Fruit fly (Drosophila melanogaster) whole organism, embryonic: ENCODE measurements around the gene CG7860.
A peak's percentile ranks its signal among the peaks of the same experiment; 100 is the strongest.

Source experiments
- Adf1 ChIP-seq: fragments of 200-800 bp; sonication (Bioruptor generic); IDR thresholded peaks from 2 replicates; pipeline ENCODE4 v1.3.6; 2022; ENCODE audit warnings: missing biosample characterization, missing genetic modification characterization
- B-H1 ChIP-seq: fragments of 200-800 bp; sonication (Bioruptor generic); IDR thresholded peaks from 3 replicates; pipeline ENCODE4 v1.3.6; 2022; ENCODE audit warnings: missing biosample characterization, missing genetic modification characterization
- CG11695 ChIP-seq: fragments of 200-800 bp; sonication (Bioruptor generic); IDR thresholded peaks from 3 replicates; pipeline ENCODE4 v1.3.6; 2022; ENCODE audit warnings: missing biosample characterization, missing genetic modification characterization
- CG14710 ChIP-seq: fragments of 200-800 bp; sonication (Bioruptor generic); optimal IDR thresholded peaks from 3 replicates; lab custom pipeline; 2019; ENCODE audit warnings: missing biosample characterization, mild to moderate bottlenecking, missing genetic modification characterization, moderate library complexity
- CG15696 ChIP-seq: fragments of 200-800 bp; sonication (Bioruptor generic); optimal IDR thresholded peaks from 2 replicates; lab custom pipeline; 2019; ENCODE audit warnings: missing biosample characterization, mild to moderate bottlenecking, missing genetic modification characterization, moderate library complexity
- CG17361 ChIP-seq: fragments of 200-800 bp; sonication (Bioruptor generic); IDR thresholded peaks from 3 replicates; pipeline ENCODE4 v1.3.6; 2022; ENCODE audit warnings: missing biosample characterization, missing genetic modification characterization
- CG17385 ChIP-seq: fragments of 200-800 bp; sonication (Bioruptor generic); optimal IDR thresholded peaks from 3 replicates; lab custom pipeline; 2018; ENCODE audit warnings: missing biosample characterization, mild to moderate bottlenecking, missing genetic modification characterization
- CG18619 ChIP-seq: fragments of 200-800 bp; sonication (Bioruptor generic); optimal IDR thresholded peaks from 3 replicates; lab custom pipeline; 2017; ENCODE audit warnings: missing biosample characterization, mild to moderate bottlenecking, missing genetic modification characterization
- CG2202 ChIP-seq: fragments of 200-800 bp; sonication (Bioruptor generic); optimal IDR thresholded peaks from 2 replicates; lab custom pipeline; 2018; ENCODE audit warnings: missing biosample characterization, mild to moderate bottlenecking, missing genetic modification characterization
- CG2678 ChIP-seq: fragments of 200-800 bp; sonication (Bioruptor generic); optimal IDR thresholded peaks from 3 replicates; lab custom pipeline; 2019; ENCODE audit warnings: missing biosample characterization, mild to moderate bottlenecking, missing genetic modification characterization, moderate library complexity
- CG30403 ChIP-seq: fragments of 200-800 bp; sonication (Bioruptor generic); optimal IDR thresholded peaks from 3 replicates; lab custom pipeline; 2016; ENCODE audit warnings: missing biosample characterization, missing genetic modification characterization
- CG31441 ChIP-seq: fragments of 200-800 bp; sonication (Bioruptor generic); IDR thresholded peaks from 2 replicates; pipeline ENCODE4 v1.3.6; 2022; ENCODE audit warnings: missing biosample characterization, missing genetic modification characterization
- CG32767 ChIP-seq: fragments of 200-800 bp; sonication (Bioruptor generic); IDR thresholded peaks from 2 replicates; pipeline ENCODE4 v1.3.6; 2022; ENCODE audit warnings: missing biosample characterization, missing genetic modification characterization
- CG33557 ChIP-seq: fragments of 200-800 bp; sonication (Bioruptor generic); optimal IDR thresholded peaks from 2 replicates; lab custom pipeline; 2019; ENCODE audit warnings: missing biosample characterization, mild to moderate bottlenecking, missing genetic modification characterization, moderate library complexity
- CG3995 ChIP-seq: fragments of 200-800 bp; sonication (Bioruptor generic); optimal IDR thresholded peaks from 3 replicates; lab custom pipeline; 2016; ENCODE audit warnings: missing biosample characterization, missing genetic modification characterization
- CG42726 ChIP-seq: fragments of 200-800 bp; sonication (Bioruptor generic); IDR thresholded peaks from 2 replicates; pipeline ENCODE4 v1.3.6; 2022; ENCODE audit warnings: missing biosample characterization, missing genetic modification characterization; ENCODE audit not compliant: partially characterized antibody
- CG5953 ChIP-seq: fragments of 200-800 bp; sonication (Bioruptor generic); IDR thresholded peaks from 2 replicates; pipeline ENCODE4 v1.3.6; 2022; ENCODE audit warnings: missing biosample characterization, missing genetic modification characterization
- CG6765 ChIP-seq: fragments of 200-800 bp; sonication (Bioruptor generic); optimal IDR thresholded peaks from 3 replicates; lab custom pipeline; 2017; ENCODE audit warnings: missing biosample characterization, mild to moderate bottlenecking, missing genetic modification characterization
- CG7987 ChIP-seq: fragments of 200-800 bp; sonication (Bioruptor generic); optimal IDR thresholded peaks from 2 replicates; lab custom pipeline; 2018; ENCODE audit warnings: missing biosample characterization, mild to moderate bottlenecking, missing genetic modification characterization, moderate library complexity
- CG8944 ChIP-seq: fragments of 200-800 bp; sonication (Bioruptor generic); optimal IDR thresholded peaks from 3 replicates; lab custom pipeline; 2016; ENCODE audit warnings: missing biosample characterization, missing genetic modification characterization
- CG9437 ChIP-seq: fragments of 200-800 bp; sonication (Bioruptor generic); optimal IDR thresholded peaks from 2 replicates; lab custom pipeline; 2018; ENCODE audit warnings: missing biosample characterization, mild to moderate bottlenecking, missing genetic modification characterization
- CkIIα-i1 ChIP-seq: fragments of 200-800 bp; sonication (Bioruptor generic); IDR thresholded peaks from 2 replicates; pipeline ENCODE4 v1.3.6; 2022; ENCODE audit warnings: missing biosample characterization, missing genetic modification characterization
- CoRest ChIP-seq: fragments of 200-800 bp; sonication (Bioruptor generic); optimal IDR thresholded peaks from 3 replicates; lab custom pipeline; 2018; ENCODE audit warnings: missing biosample characterization, mild to moderate bottlenecking, missing genetic modification characterization, moderate library complexity
- Dek ChIP-seq: fragments of 200-800 bp; sonication (Bioruptor generic); optimal IDR thresholded peaks from 3 replicates; lab custom pipeline; 2019; ENCODE audit warnings: missing biosample characterization, mild to moderate bottlenecking, missing genetic modification characterization, moderate library complexity
- Dip2 ChIP-seq: fragments of 200-800 bp; sonication (Bioruptor generic); IDR thresholded peaks from 2 replicates; pipeline ENCODE4 v1.3.6; 2022; ENCODE audit warnings: missing biosample characterization, missing genetic modification characterization
- Dref ChIP-seq: fragments of 200-800 bp; sonication (Bioruptor generic); IDR thresholded peaks from 2 replicates; pipeline ENCODE4 v1.3.6; 2022; ENCODE audit warnings: missing biosample characterization, missing genetic modification characterization
- MTF-1 ChIP-seq: fragments of 200-800 bp; sonication (Bioruptor generic); optimal IDR thresholded peaks from 2 replicates; lab custom pipeline; 2018; ENCODE audit warnings: missing biosample characterization, mild to moderate bottlenecking, missing genetic modification characterization, borderline replicate concordance
- Myb ChIP-seq: fragments of 200-800 bp; sonication (Bioruptor generic); optimal IDR thresholded peaks from 2 replicates; lab custom pipeline; 2016; ENCODE audit warnings: missing biosample characterization, missing genetic modification characterization
- Neu2 ChIP-seq: fragments of 200-800 bp; sonication (Bioruptor generic); optimal IDR thresholded peaks from 3 replicates; lab custom pipeline; 2016; ENCODE audit warnings: missing biosample characterization, missing genetic modification characterization, borderline replicate concordance
- Oli ChIP-seq: fragments of 200-800 bp; sonication (Bioruptor generic); optimal IDR thresholded peaks from 2 replicates; lab custom pipeline; 2018; ENCODE audit warnings: missing biosample characterization, mild to moderate bottlenecking, missing genetic modification characterization, moderate library complexity
- Stat92E ChIP-seq, 3 experiments: fragments of >200 bp in 2 of 3; fragments of 200-800 bp in 1 of 3; sonication (Bioruptor generic) in 1 of 3; optimal IDR thresholded peaks; 2 replicates each; lab custom pipeline; 2017 to 2019; ENCODE audit warnings: missing biosample characterization in 3 of 3, missing genetic modification characterization in 3 of 3, mild to moderate bottlenecking in 1 of 3, moderate library complexity in 1 of 3
- Xrp1 ChIP-seq: fragments of 200-800 bp; sonication (Bioruptor generic); IDR thresholded peaks from 2 replicates; pipeline ENCODE4 v1.3.6; 2022; ENCODE audit warnings: missing biosample characterization, missing genetic modification characterization
- YL-1 ChIP-seq: fragments of 200-800 bp; sonication (Bioruptor generic); optimal IDR thresholded peaks from 3 replicates; lab custom pipeline; 2017; ENCODE audit warnings: missing biosample characterization, mild to moderate bottlenecking, missing genetic modification characterization
- dmrt11E ChIP-seq: fragments of 200-800 bp; sonication (Bioruptor generic); optimal IDR thresholded peaks from 3 replicates; lab custom pipeline; 2018; ENCODE audit warnings: missing biosample characterization, mild to moderate bottlenecking, missing genetic modification characterization, moderate library complexity
- dysf ChIP-seq: fragments of 200-800 bp; sonication (Bioruptor generic); IDR thresholded peaks from 3 replicates; pipeline ENCODE4 v1.3.6; 2022; ENCODE audit warnings: missing biosample characterization, missing genetic modification characterization
- fd3F ChIP-seq: fragments of 200-800 bp; sonication (Bioruptor generic); optimal IDR thresholded peaks from 2 replicates; lab custom pipeline; 2018; ENCODE audit warnings: missing biosample characterization, mild to moderate bottlenecking, missing genetic modification characterization, moderate library complexity
- fd96Cb ChIP-seq: fragments of 200-800 bp; sonication (Bioruptor generic); optimal IDR thresholded peaks from 2 replicates; lab custom pipeline; 2018; ENCODE audit warnings: missing biosample characterization, mild to moderate bottlenecking, missing genetic modification characterization, moderate library complexity
- gcm ChIP-seq: fragments of 200-800 bp; sonication (Bioruptor generic); optimal IDR thresholded peaks from 2 replicates; lab custom pipeline; 2019; ENCODE audit warnings: missing biosample characterization, mild to moderate bottlenecking, missing genetic modification characterization, moderate library complexity
- gsb ChIP-seq: fragments of 200-800 bp; sonication (Bioruptor generic); IDR thresholded peaks from 2 replicates; pipeline ENCODE4 v1.3.6; 2022; ENCODE audit warnings: missing biosample characterization, missing genetic modification characterization
- h ChIP-seq: fragments of >200 bp; optimal IDR thresholded peaks from 2 replicates; lab custom pipeline; 2017
- ham ChIP-seq: fragments of 200-800 bp; sonication (Bioruptor generic); IDR thresholded peaks from 2 replicates; pipeline ENCODE4 v1.3.6; 2022; ENCODE audit warnings: missing biosample characterization, missing genetic modification characterization
- hth ChIP-seq: fragments of >200 bp; optimal IDR thresholded peaks from 2 replicates; lab custom pipeline; 2017; ENCODE audit warnings: inconsistent platforms
- klu ChIP-seq: fragments of 200-800 bp; sonication (Bioruptor generic); IDR thresholded peaks from 2 replicates; pipeline ENCODE4 v1.3.6; 2022; ENCODE audit warnings: missing biosample characterization, missing genetic modification characterization
- luna ChIP-seq: fragments of 200-800 bp; sonication (Bioruptor generic); optimal IDR thresholded peaks from 2 replicates; lab custom pipeline; 2016; ENCODE audit warnings: missing biosample characterization, missing genetic modification characterization
- nerfin-2 ChIP-seq: fragments of 200-800 bp; sonication (Bioruptor generic); IDR thresholded peaks from 2 replicates; pipeline ENCODE4 v1.3.6; 2022; ENCODE audit warnings: missing biosample characterization, missing genetic modification characterization; ENCODE audit not compliant: partially characterized antibody
- odd ChIP-seq: fragments of 200-800 bp; sonication (Bioruptor generic); optimal IDR thresholded peaks from 2 replicates; lab custom pipeline; 2017; ENCODE audit warnings: missing biosample characterization, mild to moderate bottlenecking, missing genetic modification characterization
- sc ChIP-seq, 3 experiments: fragments of >200 bp in 2 of 3; fragments of 200-800 bp in 1 of 3; sonication (Bioruptor generic) in 1 of 3; optimal IDR thresholded peaks; 2 replicates in 2 of 3; 3 replicates in 1 of 3; lab custom pipeline; 2017; ENCODE audit warnings: mild to moderate bottlenecking in 1 of 3, missing biosample characterization in 1 of 3, missing genetic modification characterization in 1 of 3, missing genetic modification reagents in 1 of 3
- ssp ChIP-seq: fragments of 200-800 bp; sonication (Bioruptor generic); IDR thresholded peaks from 2 replicates; pipeline ENCODE4 v1.3.6; 2022; ENCODE audit warnings: missing biosample characterization, missing genetic modification characterization
- stc ChIP-seq: fragments of 200-800 bp; sonication (Bioruptor generic); IDR thresholded peaks from 2 replicates; pipeline ENCODE4 v1.3.6; 2022; ENCODE audit warnings: missing biosample characterization, missing genetic modification characterization
- tna ChIP-seq: fragments of 200-800 bp; sonication (Bioruptor generic); IDR thresholded peaks from 2 replicates; pipeline ENCODE4 v1.3.6; 2022; ENCODE audit warnings: missing biosample characterization, missing genetic modification characterization; ENCODE audit not compliant: partially characterized antibody
- trem ChIP-seq: fragments of 200-800 bp; optimal IDR thresholded peaks from 3 replicates; lab custom pipeline; 2019; ENCODE audit warnings: missing biosample characterization, mild to moderate bottlenecking, missing genetic modification characterization, moderate library complexity
- yki ChIP-seq: fragments of >200 bp; optimal IDR thresholded peaks from 3 replicates; lab custom pipeline; 2018

Gene CG7860

dm6 chrX:15574384-15574783 lies 5.6 kb downstream of the CG7860 start, which contains the start of gene CG9213 (continued):
- TF ChIP-seq CG31441 = peak; percentile 58; the same call in 1 of the 2 replicates
- TF ChIP-seq CG32767 (GFP tag; lab: Robert Waterston, UW) = no peak
- no peak for TF ChIP-seq Xrp1
- no peak for TF ChIP-seq gcm (GFP tag; lab: Kevin White, UChicago)
- no peak for TF ChIP-seq CG33557 (GFP tag; lab: Kevin White, UChicago)
- no peak for TF ChIP-seq CG5953 (GFP tag; lab: Robert Waterston, UW)
- TF ChIP-seq ssp (GFP tag; lab: Robert Waterston, UW) = no peak
- TF ChIP-seq CG15696 (tag; lab: Kevin White, UChicago) = no peak
- no peak for TF ChIP-seq CG11695 (GFP tag; lab: Robert Waterston, UW)
- no peak for TF ChIP-seq CoRest (tag; lab: Kevin White, UChicago)
- TF ChIP-seq CG2678 (tag; lab: Kevin White, UChicago) = no peak
- no peak for TF ChIP-seq CG18619 (GFP tag; lab: Kevin White, UChicago)
- no peak for TF ChIP-seq dysf
- TF ChIP-seq nerfin-2 (GFP tag; lab: Robert Waterston, UW) = peak; percentile 68; the same call in 1 of the 2 replicates
- TF ChIP-seq Myb (GFP tag; lab: Kevin White, UChicago) = peak; percentile 35
- TF ChIP-seq luna (GFP tag; lab: Kevin White, UChicago) = no peak
- no peak for TF ChIP-seq sc (optimal IDR thresholded peaks at IDR 0.05; lab: Kevin White, UChicago)
- TF ChIP-seq sc (GFP tag; optimal IDR thresholded peaks at IDR 0.05; lab: Kevin White, UChicago) = no peak
- no peak for TF ChIP-seq B-H1 (GFP tag; lab: Robert Waterston, UW)
- no peak for TF ChIP-seq Adf1 (GFP tag; lab: Robert Waterston, UW)
- TF ChIP-seq CG7987 (GFP tag; lab: Kevin White, UChicago) = no peak
- TF ChIP-seq CG17361 (GFP tag; lab: Robert Waterston, UW) = no peak
- peak; percentile 98 for TF ChIP-seq CG3995 (GFP tag; lab: Kevin White, UChicago)
- TF ChIP-seq CG6765 (GFP tag; lab: Kevin White, UChicago) = no peak
- no peak for TF ChIP-seq klu (GFP tag; lab: Robert Waterston, UW)
- no peak for TF ChIP-seq CG2202 (tag; lab: Kevin White, UChicago)
- TF ChIP-seq Dek (tag; lab: Kevin White, UChicago) = no peak
- TF ChIP-seq CG9437 = no peak
- TF ChIP-seq gsb = no peak
- no peak for TF ChIP-seq yki (lab: Kevin White, UChicago)
- peak; percentile 56 for TF ChIP-seq Dref
- TF ChIP-seq MTF-1 (GFP tag; lab: Kevin White, UChicago) = no peak
- no peak for TF ChIP-seq stc (GFP tag; lab: Robert Waterston, UW)
- TF ChIP-seq tna = peak; percentile 62
- TF ChIP-seq h (lab: Kevin White, UChicago) = no peak
- no peak for TF ChIP-seq dmrt11E (tag; lab: Kevin White, UChicago)
- TF ChIP-seq Oli = no peak
- no peak for TF ChIP-seq fd3F
- TF ChIP-seq trem (tag; lab: Kevin White, UChicago) = no peak
- TF ChIP-seq CG42726 (GFP tag; lab: Robert Waterston, UW) = peak; percentile 56; the same call in 1 of the 2 replicates
- TF ChIP-seq CG30403 (GFP tag; lab: Kevin White, UChicago) = no peak
- no peak for TF ChIP-seq fd96Cb (tag; lab: Kevin White, UChicago)
- TF ChIP-seq CG14710 (tag; lab: Kevin White, UChicago) = peak; percentile 19
- TF ChIP-seq Stat92E (GFP tag; optimal IDR thresholded peaks at IDR 0.05; lab: Kevin White, UChicago) = no peak
- TF ChIP-seq CG17385 (GFP tag; lab: Kevin White, UChicago) = no peak
- TF ChIP-seq Dip2 (GFP tag; lab: Robert Waterston, UW) = no peak
- TF ChIP-seq YL-1 = no peak
- no peak for TF ChIP-seq odd (GFP tag; lab: Kevin White, UChicago)
- no peak for TF ChIP-seq hth
- TF ChIP-seq CG8944 (GFP tag; lab: Kevin White, UChicago) = no peak
- no peak for TF ChIP-seq Neu2 (GFP tag; lab: Kevin White, UChicago)
- TF ChIP-seq ham (GFP tag; lab: Robert Waterston, UW) = no peak
- TF ChIP-seq CkIIα-i1 (GFP tag; lab: Robert Waterston, UW) = no peak
